Worm (Caenorhabditis elegans) whole organism, L4 larva: ENCODE data around the gene W10G11.3.

Source experiments
- aly-2 ChIP-seq: sonication (generic microtip); optimal IDR thresholded peaks from 2 replicates; lab custom pipeline; 2018; ENCODE audit warnings: missing biosample characterization, missing genetic modification characterization
- ama-1 ChIP-seq: fragments of 150-350 bp; optimal IDR thresholded peaks from 2 replicates; lab custom pipeline; 2014; ENCODE audit warnings: inconsistent platforms, mixed read lengths
- dmd-8 ChIP-seq: fragments of 200-800 bp; sonication (Bioruptor generic); IDR thresholded peaks from 2 replicates; pipeline ENCODE4 v1.3.6; 2022; ENCODE audit warnings: missing genetic modification characterization, missing compliant biosample characterization
- mdl-1 ChIP-seq, 2 experiments: fragments of 150-350 bp in 1 of 2; sonication (generic microtip) in 1 of 2; optimal IDR thresholded peaks; 2 replicates each; lab custom pipeline; 2014 to 2017; ENCODE audit warnings: missing biosample characterization in 2 of 2, missing genetic modification characterization in 2 of 2
- sdz-12 ChIP-seq: fragments of 200-800 bp; sonication (Bioruptor generic); optimal IDR thresholded peaks from 2 replicates; lab custom pipeline; 2018; ENCODE audit warnings: mild to moderate bottlenecking, missing genetic modification characterization, missing compliant biosample characterization
- skn-1 ChIP-seq: fragments of 150-350 bp; optimal IDR thresholded peaks from 2 replicates; lab custom pipeline; 2014; ENCODE audit warnings: missing biosample characterization, missing genetic modification characterization

- no peak for TF ChIP-seq dmd-8 (GFP tag; lab: Robert Waterston, UW)
- TF ChIP-seq skn-1 (tag; lab: Kevin White, UChicago): no peak
- TF ChIP-seq mdl-1 (tag; optimal IDR thresholded peaks at IDR 0.05; lab: Kevin White, UChicago): no peak
- no peak for TF ChIP-seq ama-1
- TF ChIP-seq sdz-12 (GFP tag; lab: Kevin White, UChicago): no peak
- TF ChIP-seq aly-2 (tag; lab: Kevin White, UChicago): no peak
Observed at ce11 chrII:3514631-3515030, 47.7 kb downstream of the W10G11.3 start, which contains the start of gene srz-5.
